Worm (Caenorhabditis elegans): Measurements from ENCODE around the gene C53B4.2.

C53B4.2 gene

ce11 chrIV:8949078-8950039, 16.6 kb upstream of the C53B4.2 start (continued):
- TF ChIP-seq pax-3 (tag; optimal IDR thresholded peaks at IDR 0.05): peak; percentile 65
- TF ChIP-seq grh-1 (GFP tag; IDR thresholded peaks at IDR 0.05): peak; percentile 94; the same call in 1 of the 2 replicates
- TF ChIP-seq mdl-1 (tag; optimal IDR thresholded peaks at IDR 0.05): peak in 1 of 2 experiments; percentile 99
- TF ChIP-seq ztf-11 (tag; optimal IDR thresholded peaks at IDR 0.05): peak in 1 of 2 experiments; percentile 24
- TF ChIP-seq ceh-90 (tag; optimal IDR thresholded peaks at IDR 0.05): no peak
- TF ChIP-seq tbx-2 (tag; optimal IDR thresholded peaks at IDR 0.05): peak; percentile 79
- no peak for TF ChIP-seq hpl-2 (GFP tag; optimal IDR thresholded peaks at IDR 0.05)
- TF ChIP-seq snu-23 (GFP tag; optimal IDR thresholded peaks at IDR 0.05): peak; percentile 93
- TF ChIP-seq snpc-4 (tag; optimal IDR thresholded peaks at IDR 0.05): peak; percentile 63
- peak; percentile 48 for TF ChIP-seq unc-130 (tag; optimal IDR thresholded peaks at IDR 0.05)
- TF ChIP-seq nhr-77 (tag; optimal IDR thresholded peaks at IDR 0.05): no peak
- peak; percentile 100 for TF ChIP-seq nhr-85 (tag)
- TF ChIP-seq efl-1 (optimal IDR thresholded peaks at IDR 0.05): peak; percentile 41 to 53
- TF ChIP-seq efl-1 (GFP tag; optimal IDR thresholded peaks at IDR 0.05 in 1 of 2): peak; percentile 23 to 96
- TF ChIP-seq lsy-2 (tag; optimal IDR thresholded peaks at IDR 0.05): peak; percentile 81 to 82
- TF ChIP-seq rnt-1 (tag; optimal IDR thresholded peaks at IDR 0.05): peak; percentile 29
- TF ChIP-seq zag-1 (tag; optimal IDR thresholded peaks at IDR 0.05): no peak
- peak; percentile 95 for TF ChIP-seq lin-14 (GFP tag; optimal IDR thresholded peaks at IDR 0.05)
- peak in 2 of 6 experiments; percentile 86 to 88 for TF ChIP-seq elt-3 (tag; optimal IDR thresholded peaks at IDR 0.05)
- no peak for TF ChIP-seq nhr-11 (tag; optimal IDR thresholded peaks at IDR 0.05)
- peak; percentile 32 for TF ChIP-seq C04F5.9 (tag; optimal IDR thresholded peaks at IDR 0.05)
- TF ChIP-seq ama-1 (optimal IDR thresholded peaks at IDR 0.05): peak; percentile 60
- TF ChIP-seq fkh-4 (tag; optimal IDR thresholded peaks at IDR 0.05; ENCODE audit: borderline replicate concordance): no peak

DNA sequence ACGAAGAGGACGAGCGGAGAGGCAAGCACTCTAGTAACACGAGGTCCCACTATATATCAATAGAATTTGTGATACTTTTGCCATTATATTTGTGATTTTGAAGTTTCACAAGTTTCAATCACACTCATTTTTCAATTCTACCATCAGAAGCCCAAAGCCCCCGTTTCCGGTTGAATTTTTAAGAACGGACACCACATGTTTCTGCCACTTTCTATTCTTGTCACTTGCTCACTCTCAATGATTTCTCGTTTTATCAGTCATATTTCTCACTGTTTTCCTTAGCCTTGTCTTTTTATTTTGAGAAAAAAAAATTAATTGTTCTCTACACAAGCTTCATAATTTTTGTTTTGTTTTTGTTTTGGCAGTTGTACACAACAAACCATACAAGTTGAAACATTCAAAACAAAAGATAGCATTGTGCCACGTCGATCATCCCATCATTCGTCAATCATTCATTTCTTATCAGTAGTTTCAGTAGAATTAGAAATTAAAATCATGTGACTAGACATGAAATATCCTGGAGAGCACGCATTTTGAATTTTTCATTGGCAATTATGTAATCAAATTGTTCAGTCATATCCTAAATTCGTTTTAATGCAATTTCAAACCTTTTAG, 13.9 kb upstream of the C53B4.2 start:
- no peak for TF ChIP-seq vab-15 (tag; optimal IDR thresholded peaks at IDR 0.05)
- peak; percentile 16 for TF ChIP-seq elt-2 (tag; optimal IDR thresholded peaks at IDR 0.05)
- TF ChIP-seq egl-13 (tag; optimal IDR thresholded peaks at IDR 0.05): no peak
- TF ChIP-seq lin-35 (GFP tag; optimal IDR thresholded peaks at IDR 0.05): no peak
- no peak for TF ChIP-seq skn-1 (tag; optimal IDR thresholded peaks at IDR 0.05)
- no peak for TF ChIP-seq nhr-77 (tag; optimal IDR thresholded peaks at IDR 0.05)
- TF ChIP-seq pag-3 (tag; optimal IDR thresholded peaks at IDR 0.05; ENCODE audit: borderline replicate concordance, insufficient read depth): no peak
- no peak for TF ChIP-seq dpl-1 (GFP tag; optimal IDR thresholded peaks at IDR 0.05)
- TF ChIP-seq ets-5 (GFP tag; IDR thresholded peaks at IDR 0.05): no peak
- no peak for TF ChIP-seq efl-1 (optimal IDR thresholded peaks at IDR 0.05)
- peak in 1 of 2 experiments; percentile 90 for TF ChIP-seq efl-1 (GFP tag; optimal IDR thresholded peaks at IDR 0.05 in 1 of 2)
- TF ChIP-seq zag-1 (tag; optimal IDR thresholded peaks at IDR 0.05): no peak

DNA sequence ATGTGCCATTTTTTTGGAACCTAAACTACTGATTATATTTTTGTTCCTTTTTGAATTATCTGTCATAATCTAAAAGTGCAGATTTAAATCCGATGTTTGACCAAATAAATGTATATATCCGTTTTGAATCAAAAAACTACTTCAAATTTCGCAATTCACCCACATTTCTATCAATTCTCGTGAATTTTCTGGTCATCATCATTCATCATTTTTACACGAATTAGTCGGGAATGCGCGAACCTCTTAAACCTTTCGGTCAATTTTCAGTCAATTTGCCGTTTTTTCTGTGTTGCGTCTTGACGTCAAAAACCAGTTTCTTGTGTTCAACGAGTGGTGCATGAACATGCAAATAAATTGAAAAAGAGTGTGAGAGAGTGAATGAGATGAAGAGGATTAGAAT, 11.9 kb upstream of the C53B4.2 start:
- TF ChIP-seq efl-1 (optimal IDR thresholded peaks at IDR 0.05) (no peak), efl-1 (GFP tag; optimal IDR thresholded peaks at IDR 0.05 in 1 of 2) (peak in 1 of 2 experiments; percentile 74), lin-39 (tag; optimal IDR thresholded peaks at IDR 0.05) (no peak), nhr-84 (tag; optimal IDR thresholded peaks at IDR 0.05) (no peak), lin-14 (GFP tag; optimal IDR thresholded peaks at IDR 0.05) (peak; percentile 56), ama-1 (optimal IDR thresholded peaks at IDR 0.05) (no peak), skn-1 (tag; optimal IDR thresholded peaks at IDR 0.05) (peak; percentile 34), isw-1 (GFP tag; IDR thresholded peaks at IDR 0.05) (no peak), ceh-82 (tag; optimal IDR thresholded peaks at IDR 0.05) (no peak), irx-1 (tag; optimal IDR thresholded peaks at IDR 0.05) (no peak), C34B4.2 (tag; optimal IDR thresholded peaks at IDR 0.05) (no peak), snu-23 (GFP tag; optimal IDR thresholded peaks at IDR 0.05) (peak; percentile 24), unc-130 (tag; optimal IDR thresholded peaks at IDR 0.05) (no peak), mdl-1 (tag; optimal IDR thresholded peaks at IDR 0.05) (no peak)

Data from whole organism, L1 larva.